Worm (Caenorhabditis elegans): ENCODE results near the gene C26B2.7.

The C26B2.7 gene

DNA sequence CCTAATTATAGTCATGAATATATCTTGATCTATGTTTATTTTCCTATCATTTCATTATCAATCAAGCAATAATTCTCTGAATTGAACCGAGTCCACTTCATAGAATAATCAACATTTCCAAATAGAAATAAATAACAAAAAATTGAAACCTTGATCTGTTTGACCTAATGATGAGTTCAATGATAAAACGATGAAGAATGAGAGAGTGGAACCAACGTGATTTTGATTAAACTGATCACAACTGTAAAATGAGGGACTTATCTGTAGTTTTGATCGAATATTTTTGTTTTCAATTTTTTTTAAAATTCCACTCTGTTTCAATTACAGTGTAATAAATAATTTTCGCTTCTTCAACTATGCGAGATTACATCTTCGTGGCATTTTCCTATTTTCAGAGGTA lies 26.8 kb downstream of the C26B2.7 start:
- TF ChIP-seq hmbx-1 (tag; optimal IDR thresholded peaks at IDR 0.05): no peak
- no peak for TF ChIP-seq hmg-4 (GFP tag; optimal IDR thresholded peaks at IDR 0.05)
- TF ChIP-seq B0310.2 (tag; optimal IDR thresholded peaks at IDR 0.05): no peak
- TF ChIP-seq F13C5.2 (tag; optimal IDR thresholded peaks at IDR 0.05): no peak
- TF ChIP-seq tra-4 (tag; optimal IDR thresholded peaks at IDR 0.05): no peak
- TF ChIP-seq sea-1 (GFP tag; conservative IDR thresholded peaks at IDR 0.05): no peak
- TF ChIP-seq hnd-1 (tag; optimal IDR thresholded peaks at IDR 0.05): no peak
- no peak for TF ChIP-seq aly-1 (tag; optimal IDR thresholded peaks at IDR 0.05)
- TF ChIP-seq ceh-13 (GFP tag; optimal IDR thresholded peaks at IDR 0.05): no peak
- TF ChIP-seq pes-1 (GFP tag; IDR thresholded peaks at IDR 0.05): no peak

DNA sequence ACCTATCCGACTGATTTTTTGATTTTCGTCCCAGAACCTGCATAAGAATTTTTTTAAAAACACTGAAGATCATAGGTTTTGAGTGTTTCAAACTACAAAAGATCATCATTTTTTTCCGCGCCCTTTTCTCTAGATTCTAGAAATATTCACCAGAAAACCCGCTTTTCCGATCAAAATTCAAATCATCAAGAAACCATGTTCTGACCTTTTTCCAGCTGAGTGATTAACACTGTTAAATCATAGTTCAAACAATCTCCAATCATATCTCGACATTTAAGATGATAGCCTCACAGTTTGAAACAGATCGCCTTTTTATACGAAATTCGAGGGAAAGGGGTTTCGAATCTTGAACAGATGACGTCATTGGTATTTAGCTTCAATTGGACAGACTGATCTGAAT lies 27.6 kb downstream of the C26B2.7 start:
- TF ChIP-seq hmbx-1 (tag; optimal IDR thresholded peaks at IDR 0.05) (no peak), sea-1 (GFP tag; conservative IDR thresholded peaks at IDR 0.05) (no peak)

DNA sequence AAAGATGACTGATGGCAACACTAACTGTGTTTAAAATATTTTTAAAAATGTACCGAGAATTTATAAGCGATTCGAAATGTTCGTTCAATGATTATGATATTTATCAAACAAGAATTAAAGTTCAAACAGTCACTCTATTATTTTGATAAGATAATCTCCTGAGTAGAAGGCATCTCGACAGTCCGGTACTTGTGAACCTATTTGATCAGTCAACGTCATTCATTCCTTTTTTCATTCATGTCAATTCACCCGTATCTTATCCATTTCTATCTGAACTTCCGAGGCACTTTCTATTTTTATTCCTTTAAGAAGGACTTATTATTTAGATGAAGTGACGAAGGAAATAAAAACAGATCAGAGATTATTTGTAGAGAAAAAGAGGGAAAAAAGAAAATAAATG lies 28.5 kb downstream of the C26B2.7 start, which contains the start of gene nhr-258:
Gene nhr-258, plus strand, starts transcription at position 365 of the 400 bp plus-strand sequence.
- TF ChIP-seq ets-7 (tag; optimal IDR thresholded peaks at IDR 0.05): no peak
- no peak for TF ChIP-seq flt-1 (GFP tag; IDR thresholded peaks at IDR 0.05)
- no peak for TF ChIP-seq F13C5.2 (tag; optimal IDR thresholded peaks at IDR 0.05)
- TF ChIP-seq sea-1 (GFP tag; conservative IDR thresholded peaks at IDR 0.05): no peak
- TF ChIP-seq hnd-1 (tag; optimal IDR thresholded peaks at IDR 0.05): no peak
- no peak for TF ChIP-seq hmbx-1 (tag; optimal IDR thresholded peaks at IDR 0.05)
- TF ChIP-seq ama-1 (optimal IDR thresholded peaks at IDR 0.05): no peak
- TF ChIP-seq B0310.2 (tag; optimal IDR thresholded peaks at IDR 0.05): no peak
- TF ChIP-seq hmg-4 (GFP tag; optimal IDR thresholded peaks at IDR 0.05): no peak
- no peak for TF ChIP-seq tbx-37 (GFP tag; conservative IDR thresholded peaks at IDR 0.05)
- no peak for TF ChIP-seq tra-4 (tag; optimal IDR thresholded peaks at IDR 0.05)
- TF ChIP-seq ceh-36 (tag; optimal IDR thresholded peaks at IDR 0.05): no peak

DNA sequence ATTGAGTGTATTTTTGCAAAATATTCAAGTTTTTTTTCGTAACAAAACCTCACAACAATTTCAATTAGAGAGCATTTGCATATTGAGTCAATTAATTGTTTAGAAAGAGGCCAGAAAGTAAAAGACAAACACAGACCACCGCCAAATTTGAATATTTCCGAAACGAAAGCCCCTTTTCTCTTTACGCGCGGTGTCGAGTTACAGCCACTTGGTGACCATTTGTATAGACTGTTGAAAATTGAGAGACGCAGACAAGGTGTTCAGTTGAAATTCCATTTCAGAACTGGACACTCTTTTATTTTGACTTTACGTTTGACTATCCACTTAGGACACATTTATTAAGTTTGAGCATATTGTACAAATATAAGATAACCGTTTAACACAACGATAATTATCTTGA lies 32.0 kb downstream of the C26B2.7 start:
- TF ChIP-seq aly-1 (tag; optimal IDR thresholded peaks at IDR 0.05) (no peak), B0310.2 (tag; optimal IDR thresholded peaks at IDR 0.05) (no peak), sea-1 (GFP tag; conservative IDR thresholded peaks at IDR 0.05) (no peak), tbx-11 (GFP tag; IDR thresholded peaks at IDR 0.05) (no peak), ama-1 (optimal IDR thresholded peaks at IDR 0.05) (no peak), F13C5.2 (tag; optimal IDR thresholded peaks at IDR 0.05) (no peak), hmbx-1 (tag; optimal IDR thresholded peaks at IDR 0.05) (no peak), pes-1 (GFP tag; IDR thresholded peaks at IDR 0.05) (no peak), tra-4 (tag; optimal IDR thresholded peaks at IDR 0.05) (no peak), ceh-13 (GFP tag; optimal IDR thresholded peaks at IDR 0.05) (no peak)

- TF ChIP-seq ceh-13 (GFP tag; optimal IDR thresholded peaks at IDR 0.05): no peak
Measured at ce11 chrIV:8052694-8053093, 36.6 kb downstream of the C26B2.7 start.

DNA sequence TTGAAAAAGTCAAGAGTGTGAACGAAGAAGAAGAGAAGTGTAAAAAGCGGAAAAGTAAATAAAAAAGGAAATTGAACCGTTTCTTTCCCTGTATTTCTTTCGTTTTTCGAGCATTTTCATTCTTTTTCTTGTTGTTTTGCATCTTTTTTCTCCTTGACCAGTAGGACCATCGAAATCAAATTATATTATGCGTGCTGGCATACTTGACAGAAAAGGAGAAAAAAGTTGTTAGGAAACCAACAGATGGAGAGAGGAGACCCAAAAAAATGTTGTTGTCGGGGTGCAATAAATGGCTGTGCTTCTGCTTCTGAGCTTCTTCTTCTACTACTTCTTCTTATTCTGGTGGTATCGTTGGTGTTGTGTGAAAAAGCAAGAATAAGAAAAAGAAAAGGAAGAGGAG lies 37.9 kb downstream of the C26B2.7 start:
- TF ChIP-seq B0310.2 (tag; optimal IDR thresholded peaks at IDR 0.05) (no peak), pes-1 (GFP tag; IDR thresholded peaks at IDR 0.05) (no peak), hnd-1 (tag; optimal IDR thresholded peaks at IDR 0.05) (no peak), ama-1 (optimal IDR thresholded peaks at IDR 0.05) (no peak), sea-1 (GFP tag; conservative IDR thresholded peaks at IDR 0.05) (no peak), tbx-11 (GFP tag; IDR thresholded peaks at IDR 0.05) (no peak), hmbx-1 (tag; optimal IDR thresholded peaks at IDR 0.05) (no peak), hmg-4 (GFP tag; optimal IDR thresholded peaks at IDR 0.05) (no peak), aly-1 (tag; optimal IDR thresholded peaks at IDR 0.05) (no peak), ets-7 (tag; optimal IDR thresholded peaks at IDR 0.05) (no peak), tra-4 (tag; optimal IDR thresholded peaks at IDR 0.05) (no peak), scrt-1 (GFP tag; IDR thresholded peaks at IDR 0.05) (no peak), tbx-37 (GFP tag; conservative IDR thresholded peaks at IDR 0.05) (no peak), flt-1 (GFP tag; IDR thresholded peaks at IDR 0.05) (no peak), F13C5.2 (tag; optimal IDR thresholded peaks at IDR 0.05) (no peak), ceh-36 (tag; optimal IDR thresholded peaks at IDR 0.05) (no peak), ceh-13 (GFP tag; optimal IDR thresholded peaks at IDR 0.05) (no peak)

ce11 chrIV:8061267-8061666 lies 45.2 kb downstream of the C26B2.7 start:
- no peak for TF ChIP-seq ceh-36 (tag; optimal IDR thresholded peaks at IDR 0.05)
- no peak for TF ChIP-seq ama-1 (optimal IDR thresholded peaks at IDR 0.05)
- TF ChIP-seq sea-1 (GFP tag; conservative IDR thresholded peaks at IDR 0.05): no peak
- no peak for TF ChIP-seq hnd-1 (tag; optimal IDR thresholded peaks at IDR 0.05)
- no peak for TF ChIP-seq aly-1 (tag; optimal IDR thresholded peaks at IDR 0.05)
- no peak for TF ChIP-seq ceh-13 (GFP tag; optimal IDR thresholded peaks at IDR 0.05)
- no peak for TF ChIP-seq tbx-37 (GFP tag; conservative IDR thresholded peaks at IDR 0.05)
- TF ChIP-seq tra-4 (tag; optimal IDR thresholded peaks at IDR 0.05): no peak
- no peak for TF ChIP-seq tbx-11 (GFP tag; IDR thresholded peaks at IDR 0.05)
- no peak for TF ChIP-seq flt-1 (GFP tag; IDR thresholded peaks at IDR 0.05)
- no peak for TF ChIP-seq scrt-1 (GFP tag; IDR thresholded peaks at IDR 0.05)
- TF ChIP-seq hmg-4 (GFP tag; optimal IDR thresholded peaks at IDR 0.05): no peak
- TF ChIP-seq hmbx-1 (tag; optimal IDR thresholded peaks at IDR 0.05): no peak
- no peak for TF ChIP-seq B0310.2 (tag; optimal IDR thresholded peaks at IDR 0.05)
- no peak for TF ChIP-seq F13C5.2 (tag; optimal IDR thresholded peaks at IDR 0.05)
- TF ChIP-seq pes-1 (GFP tag; IDR thresholded peaks at IDR 0.05): no peak

ce11 chrIV:8062359-8062758 lies 46.3 kb downstream of the C26B2.7 start, which contains the start of gene sax-7:
sax-7 (plus strand) TSS chrIV:8062659.
- TF ChIP-seq ceh-36 (tag; optimal IDR thresholded peaks at IDR 0.05): no peak
- TF ChIP-seq flt-1 (GFP tag; IDR thresholded peaks at IDR 0.05): no peak
- TF ChIP-seq ama-1 (optimal IDR thresholded peaks at IDR 0.05): no peak
- no peak for TF ChIP-seq sea-1 (GFP tag; conservative IDR thresholded peaks at IDR 0.05)
- no peak for TF ChIP-seq pes-1 (GFP tag; IDR thresholded peaks at IDR 0.05)
- TF ChIP-seq hmg-4 (GFP tag; optimal IDR thresholded peaks at IDR 0.05): no peak
- no peak for TF ChIP-seq aly-1 (tag; optimal IDR thresholded peaks at IDR 0.05)
- no peak for TF ChIP-seq ceh-13 (GFP tag; optimal IDR thresholded peaks at IDR 0.05)
- TF ChIP-seq F13C5.2 (tag; optimal IDR thresholded peaks at IDR 0.05): no peak
- TF ChIP-seq hmbx-1 (tag; optimal IDR thresholded peaks at IDR 0.05): no peak
- TF ChIP-seq hnd-1 (tag; optimal IDR thresholded peaks at IDR 0.05): no peak
- TF ChIP-seq tbx-11 (GFP tag; IDR thresholded peaks at IDR 0.05): no peak
- no peak for TF ChIP-seq tra-4 (tag; optimal IDR thresholded peaks at IDR 0.05)
- no peak for TF ChIP-seq B0310.2 (tag; optimal IDR thresholded peaks at IDR 0.05)
- no peak for TF ChIP-seq ets-7 (tag; optimal IDR thresholded peaks at IDR 0.05)

Data from whole organism, early embryonic.